Fruit fly (Drosophila melanogaster) whole organism, embryonic: ENCODE results near the gene cdi.

Source experiments
- Bdp1 ChIP-seq: fragments of 200-800 bp; sonication (Bioruptor generic); optimal IDR thresholded peaks from 3 replicates; lab custom pipeline; 2016; ENCODE audit warnings: missing biosample characterization, missing genetic modification characterization
- CG10267 ChIP-seq: fragments of 200-800 bp; sonication (Bioruptor generic); optimal IDR thresholded peaks from 2 replicates; lab custom pipeline; 2018; ENCODE audit warnings: missing biosample characterization, mild to moderate bottlenecking, missing genetic modification characterization, moderate library complexity
- CG10959 ChIP-seq: fragments of 200-800 bp; sonication (Bioruptor generic); IDR thresholded peaks from 2 replicates; pipeline ENCODE4 v1.3.6; 2022; ENCODE audit warnings: missing biosample characterization, missing genetic modification characterization
- CG1233 ChIP-seq: fragments of 200-800 bp; sonication (Bioruptor generic); optimal IDR thresholded peaks from 4 replicates; lab custom pipeline; 2018; ENCODE audit warnings: missing biosample characterization, mild to moderate bottlenecking, missing genetic modification characterization
- CG1602 ChIP-seq: fragments of 200-800 bp; sonication (Bioruptor generic); optimal IDR thresholded peaks from 3 replicates; lab custom pipeline; 2016; ENCODE audit warnings: missing biosample characterization, missing genetic modification characterization
- CG16813 ChIP-seq: fragments of 200-800 bp; sonication (Bioruptor generic); IDR thresholded peaks from 3 replicates; pipeline ENCODE4 v1.3.6; 2022; ENCODE audit warnings: missing biosample characterization, missing genetic modification characterization; ENCODE audit not compliant: partially characterized antibody
- CG16815 ChIP-seq: fragments of 200-800 bp; sonication (Bioruptor generic); optimal IDR thresholded peaks from 3 replicates; lab custom pipeline; 2017; ENCODE audit warnings: missing biosample characterization, mild to moderate bottlenecking, missing genetic modification characterization
- CG17385 ChIP-seq: fragments of 200-800 bp; sonication (Bioruptor generic); optimal IDR thresholded peaks from 3 replicates; lab custom pipeline; 2018; ENCODE audit warnings: missing biosample characterization, mild to moderate bottlenecking, missing genetic modification characterization
- CG17612 ChIP-seq: fragments of 200-800 bp; sonication (Bioruptor generic); IDR thresholded peaks from 2 replicates; pipeline ENCODE4 v1.3.6; 2022; ENCODE audit warnings: missing biosample characterization, missing genetic modification characterization
- CG1792 ChIP-seq: fragments of 200-800 bp; sonication (Bioruptor generic); optimal IDR thresholded peaks from 2 replicates; lab custom pipeline; 2016; ENCODE audit warnings: missing biosample characterization, missing genetic modification characterization
- CG2202 ChIP-seq: fragments of 200-800 bp; sonication (Bioruptor generic); optimal IDR thresholded peaks from 2 replicates; lab custom pipeline; 2018; ENCODE audit warnings: missing biosample characterization, mild to moderate bottlenecking, missing genetic modification characterization
- CG3726 ChIP-seq: fragments of 200-800 bp; sonication (Bioruptor generic); IDR thresholded peaks from 3 replicates; pipeline ENCODE4, ENCODE4 v1.3.6; 2022; ENCODE audit warnings: missing biosample characterization, missing genetic modification characterization
- CG43689 ChIP-seq: fragments of 200-800 bp; sonication (Bioruptor generic); IDR thresholded peaks from 2 replicates; pipeline ENCODE4 v1.3.6; 2022; ENCODE audit warnings: missing biosample characterization, missing genetic modification characterization
- CG4617 ChIP-seq: fragments of 200-800 bp; sonication (Bioruptor generic); optimal IDR thresholded peaks from 3 replicates; lab custom pipeline; 2016; ENCODE audit warnings: missing biosample characterization, missing genetic modification characterization, borderline replicate concordance
- CG6654 ChIP-seq: fragments of 200-800 bp; sonication (Bioruptor generic); optimal IDR thresholded peaks from 2 replicates; lab custom pipeline; 2017; ENCODE audit warnings: missing biosample characterization, mild to moderate bottlenecking, missing genetic modification characterization
- CG7987 ChIP-seq: fragments of 200-800 bp; sonication (Bioruptor generic); optimal IDR thresholded peaks from 2 replicates; lab custom pipeline; 2018; ENCODE audit warnings: missing biosample characterization, mild to moderate bottlenecking, missing genetic modification characterization, moderate library complexity
- Dek ChIP-seq: fragments of 200-800 bp; sonication (Bioruptor generic); optimal IDR thresholded peaks from 3 replicates; lab custom pipeline; 2019; ENCODE audit warnings: missing biosample characterization, mild to moderate bottlenecking, missing genetic modification characterization, moderate library complexity
- Dip3 ChIP-seq: fragments of 200-800 bp; sonication (Bioruptor generic); optimal IDR thresholded peaks from 3 replicates; lab custom pipeline; 2016; ENCODE audit warnings: missing biosample characterization, missing genetic modification characterization
- GATAe ChIP-seq: fragments of 200-800 bp; sonication (Bioruptor generic); conservative IDR thresholded peaks from 2 replicates; pipeline ENCODE4 v1.3.6; 2022; ENCODE audit warnings: missing biosample characterization, missing genetic modification characterization
- HHEX ChIP-seq: fragments of 200-800 bp; sonication (Bioruptor generic); optimal IDR thresholded peaks from 3 replicates; lab custom pipeline; 2017; ENCODE audit warnings: missing biosample characterization, mild to moderate bottlenecking, missing genetic modification characterization, missing genetic modification reagents
- Lim3 ChIP-seq: fragments of 200-800 bp; sonication (Bioruptor generic); IDR thresholded peaks from 2 replicates; pipeline ENCODE4 v1.3.6; 2022; ENCODE audit warnings: missing biosample characterization, missing genetic modification characterization
- Sox102F ChIP-seq: fragments of 200-800 bp; sonication (Bioruptor generic); optimal IDR thresholded peaks from 2 replicates; lab custom pipeline; 2018; ENCODE audit warnings: missing biosample characterization, mild to moderate bottlenecking, missing genetic modification characterization, moderate library complexity
- Spps ChIP-seq: fragments of 200-800 bp; sonication (Bioruptor generic); optimal IDR thresholded peaks from 2 replicates; lab custom pipeline; 2018; ENCODE audit warnings: missing biosample characterization, mild to moderate bottlenecking, missing genetic modification characterization
- TFAM ChIP-seq: fragments of 200-800 bp; sonication (Bioruptor generic); optimal IDR thresholded peaks from 2 replicates; lab custom pipeline; 2017; ENCODE audit warnings: missing biosample characterization, missing genetic modification characterization, inconsistent platforms
- Trl ChIP-seq, 3 experiments: fragments of >200 bp in 2 of 3; fragments of 200-800 bp in 1 of 3; sonication (Bioruptor generic) in 1 of 3; optimal IDR thresholded peaks; 2 replicates in 1 of 3; 3 replicates in 2 of 3; lab custom pipeline; 2016 to 2017; ENCODE audit warnings: missing biosample characterization in 1 of 3, missing genetic modification characterization in 1 of 3
- Xbp1 ChIP-seq: fragments of 200-800 bp; sonication (Bioruptor generic); optimal IDR thresholded peaks from 3 replicates; lab custom pipeline; 2016; ENCODE audit warnings: missing biosample characterization, mild to moderate bottlenecking, missing genetic modification characterization
- al ChIP-seq: fragments of 200-800 bp; sonication (Bioruptor generic); IDR thresholded peaks from 2 replicates; pipeline ENCODE4 v1.3.6; 2022; ENCODE audit warnings: missing biosample characterization, missing genetic modification characterization
- amos ChIP-seq: fragments of 200-800 bp; sonication (Bioruptor generic); IDR thresholded peaks from 2 replicates; pipeline ENCODE4 v1.3.6; 2022; ENCODE audit warnings: missing biosample characterization, missing genetic modification characterization; ENCODE audit not compliant: partially characterized antibody
- ap ChIP-seq: fragments of 200-800 bp; sonication (Bioruptor generic); IDR thresholded peaks from 2 replicates; pipeline ENCODE4 v1.3.6; 2022; ENCODE audit warnings: missing biosample characterization, missing genetic modification characterization
- chif ChIP-seq, 2 experiments: fragments of 200-800 bp; sonication (Bioruptor generic); optimal IDR thresholded peaks; 3 replicates each; lab custom pipeline; 2016; ENCODE audit warnings: missing biosample characterization in 2 of 2, missing genetic modification characterization in 2 of 2
- crol ChIP-seq: fragments of 200-800 bp; sonication (Bioruptor generic); IDR thresholded peaks from 2 replicates; pipeline ENCODE4 v1.3.6; 2022; ENCODE audit warnings: missing biosample characterization, missing genetic modification characterization
- ems ChIP-seq: fragments of 200-800 bp; sonication (Bioruptor generic); optimal IDR thresholded peaks from 3 replicates; lab custom pipeline; 2016; ENCODE audit warnings: missing biosample characterization, missing genetic modification characterization
- exex ChIP-seq: fragments of 200-800 bp; sonication (Bioruptor generic); optimal IDR thresholded peaks from 4 replicates; lab custom pipeline; 2018; ENCODE audit warnings: missing biosample characterization, mild to moderate bottlenecking, missing genetic modification characterization, moderate library complexity
- gem ChIP-seq: fragments of 200-800 bp; sonication (Bioruptor generic); optimal IDR thresholded peaks from 2 replicates; lab custom pipeline; 2019; ENCODE audit warnings: missing biosample characterization, mild to moderate bottlenecking, missing genetic modification characterization, moderate library complexity
- inv ChIP-seq: fragments of 200-800 bp; sonication (Bioruptor generic); IDR thresholded peaks from 2 replicates; pipeline ENCODE4 v1.3.6; 2022; ENCODE audit warnings: missing biosample characterization, missing genetic modification characterization; ENCODE audit not compliant: partially characterized antibody
- kay ChIP-seq: fragments of 200-800 bp; sonication (Bioruptor generic); optimal IDR thresholded peaks from 2 replicates; lab custom pipeline; 2016; ENCODE audit warnings: missing biosample characterization, missing genetic modification characterization
- ken ChIP-seq: fragments of 200-800 bp; sonication (Bioruptor generic); IDR thresholded peaks from 3 replicates; pipeline ENCODE4 v1.3.6; 2022; ENCODE audit warnings: missing biosample characterization, missing genetic modification characterization
- lbe ChIP-seq: fragments of 200-800 bp; sonication (Bioruptor generic); optimal IDR thresholded peaks from 2 replicates; lab custom pipeline; 2016; ENCODE audit warnings: missing biosample characterization, mild to moderate bottlenecking, missing genetic modification characterization
- mam ChIP-seq: fragments of 200-800 bp; sonication (Bioruptor generic); optimal IDR thresholded peaks from 3 replicates; lab custom pipeline; 2016; ENCODE audit warnings: missing biosample characterization, missing genetic modification characterization
- mirr ChIP-seq: fragments of 200-800 bp; sonication (Bioruptor generic); optimal IDR thresholded peaks from 3 replicates; lab custom pipeline; 2018; ENCODE audit warnings: missing biosample characterization, mild to moderate bottlenecking, missing genetic modification characterization
- ro ChIP-seq: fragments of 200-800 bp; sonication (Bioruptor generic); IDR thresholded peaks from 2 replicates; pipeline ENCODE4 v1.3.6; 2022; ENCODE audit warnings: missing biosample characterization, missing genetic modification characterization
- scrt ChIP-seq: fragments of 200-800 bp; sonication (Bioruptor generic); optimal IDR thresholded peaks from 2 replicates; lab custom pipeline; 2018; ENCODE audit warnings: missing biosample characterization, mild to moderate bottlenecking, missing genetic modification characterization, moderate library complexity
- so ChIP-seq: fragments of 200-800 bp; sonication (Bioruptor generic); IDR thresholded peaks from 3 replicates; pipeline ENCODE4 v1.3.6; 2022; ENCODE audit warnings: missing biosample characterization, missing genetic modification characterization
- tin ChIP-seq: fragments of 200-800 bp; sonication (Bioruptor generic); optimal IDR thresholded peaks from 3 replicates; lab custom pipeline; 2016; ENCODE audit warnings: missing biosample characterization, missing genetic modification characterization
- tll ChIP-seq, 2 experiments: fragments of 200-800 bp in 1 of 2; fragments of >200 bp in 1 of 2; sonication (Bioruptor generic) in 1 of 2; optimal IDR thresholded peaks; 2 replicates each; lab custom pipeline; 2017 to 2019; ENCODE audit warnings: missing biosample characterization in 2 of 2, missing genetic modification characterization in 2 of 2, mild to moderate bottlenecking in 1 of 2, moderate library complexity in 1 of 2
- trh ChIP-seq: fragments of 200-800 bp; sonication (Bioruptor generic); optimal IDR thresholded peaks from 2 replicates; lab custom pipeline; 2016; ENCODE audit warnings: missing biosample characterization, missing genetic modification characterization
- wdn ChIP-seq: fragments of 200-800 bp; sonication (Bioruptor generic); IDR thresholded peaks from 2 replicates; pipeline ENCODE4 v1.3.6; 2022; ENCODE audit warnings: missing biosample characterization, missing genetic modification characterization
- yki ChIP-seq: fragments of >200 bp; optimal IDR thresholded peaks from 3 replicates; lab custom pipeline; 2018

The cdi gene

DNA sequence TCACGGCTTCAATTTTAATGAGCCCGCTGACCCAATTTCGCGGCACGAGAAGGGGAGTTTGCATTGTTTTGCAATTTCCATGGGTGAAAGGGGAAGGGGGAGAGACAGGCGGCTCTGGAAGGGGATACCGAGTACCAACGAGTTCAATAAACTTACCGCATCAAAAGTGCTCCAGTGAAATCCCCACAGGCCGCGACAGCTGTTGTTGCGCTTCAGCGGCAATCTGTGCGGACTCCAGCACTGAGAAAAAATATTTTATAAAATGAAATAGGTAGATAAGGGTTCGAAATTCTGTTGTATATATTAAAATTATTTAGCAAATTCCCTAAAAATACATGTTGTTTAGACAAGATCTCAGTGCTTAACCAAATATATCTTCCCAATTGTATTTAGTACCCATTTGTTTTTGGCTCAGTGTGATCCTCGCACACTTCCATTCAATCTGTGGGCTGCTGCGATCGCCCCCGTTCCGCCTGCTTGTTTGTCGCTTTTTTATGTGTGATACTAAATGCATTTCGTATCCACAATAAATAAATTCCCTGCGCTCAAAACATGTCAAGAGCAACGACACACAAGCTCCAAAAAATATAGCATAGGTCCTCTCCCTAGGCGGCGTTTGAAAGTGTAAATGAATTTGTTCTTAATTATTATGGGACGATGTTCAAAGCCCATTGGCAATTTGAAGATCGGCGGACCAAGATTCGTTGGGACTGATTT lies 98.4 kb downstream of the cdi start (continued):
- peak; percentile 24 for TF ChIP-seq CG1792 (GFP tag; lab: Kevin White, UChicago)
- TF ChIP-seq exex (tag; lab: Kevin White, UChicago) = no peak
- peak; percentile 42 for TF ChIP-seq scrt (GFP tag; lab: Kevin White, UChicago)
- no peak for TF ChIP-seq GATAe (GFP tag; lab: Robert Waterston, UW)
- no peak for TF ChIP-seq yki (lab: Kevin White, UChicago)
- peak; percentile 70 for TF ChIP-seq HHEX
- 0 out of 2 replicates have a peak, but pooled peaks have one; percentile 27 for TF ChIP-seq CG17612 (GFP tag; lab: Robert Waterston, UW)
- peak; percentile 27 for TF ChIP-seq kay (GFP tag; lab: Kevin White, UChicago)
- peak; percentile 48 for TF ChIP-seq Dek
- no peak for TF ChIP-seq al (GFP tag; lab: Robert Waterston, UW)
- TF ChIP-seq tll (GFP tag; optimal IDR thresholded peaks at IDR 0.05; lab: Kevin White, UChicago) = no peak
- peak; percentile 40 for TF ChIP-seq mam (GFP tag; lab: Kevin White, UChicago)
- TF ChIP-seq CG3726 (GFP tag; lab: Robert Waterston, UW) = peak; percentile 60; the same call in 1 of the 3 replicates
- peak; percentile 50 for TF ChIP-seq ems (GFP tag; lab: Kevin White, UChicago)
- TF ChIP-seq Xbp1 (GFP tag; lab: Kevin White, UChicago) = peak; percentile 82
- TF ChIP-seq CG10959 (GFP tag; lab: Robert Waterston, UW) = peak; percentile 60; the same call in 1 of the 2 replicates
- no peak for TF ChIP-seq Trl (optimal IDR thresholded peaks at IDR 0.05; lab: Kevin White, UChicago)
- TF ChIP-seq Trl (GFP tag; optimal IDR thresholded peaks at IDR 0.05; lab: Kevin White, UChicago) = peak; percentile 53
- TF ChIP-seq Sox102F = peak; percentile 94
- no peak for TF ChIP-seq CG16813 (GFP tag; lab: Robert Waterston, UW)
- TF ChIP-seq tin = peak; percentile 84
- peak; percentile 75 for TF ChIP-seq CG10267
- no peak for TF ChIP-seq mirr (GFP tag; lab: Kevin White, UChicago)
- TF ChIP-seq so (GFP tag; lab: Robert Waterston, UW) = peak; percentile 73; the same call in 1 of the 3 replicates
- TF ChIP-seq CG17385 (GFP tag; lab: Kevin White, UChicago) = peak; percentile 75
- TF ChIP-seq Bdp1 = peak; percentile 27
- TF ChIP-seq Dip3 = no peak
- no peak for TF ChIP-seq inv (GFP tag; lab: Robert Waterston, UW)
- 0 out of 2 replicates have a peak, but pooled peaks have one; percentile 26 for TF ChIP-seq wdn (GFP tag; lab: Robert Waterston, UW)
- peak; percentile 46 for TF ChIP-seq trh (GFP tag; lab: Kevin White, UChicago)
- no peak for TF ChIP-seq CG7987 (GFP tag; lab: Kevin White, UChicago)
- TF ChIP-seq lbe (GFP tag; lab: Kevin White, UChicago) = peak; percentile 72
- TF ChIP-seq ken (GFP tag; lab: Robert Waterston, UW) = peak; percentile 83; the same call in 2 of the 3 replicates
- TF ChIP-seq chif (GFP tag; optimal IDR thresholded peaks at IDR 0.05; lab: Kevin White, UChicago) = peak; percentile 48 to 78
- peak; percentile 41; the same call in 1 of the 2 replicates for TF ChIP-seq Lim3 (GFP tag; lab: Robert Waterston, UW)
- TF ChIP-seq crol (GFP tag; lab: Robert Waterston, UW) = no peak
- peak; percentile 69 for TF ChIP-seq CG1602 (GFP tag; lab: Kevin White, UChicago)
- peak; percentile 54 for TF ChIP-seq ro (GFP tag; lab: Robert Waterston, UW)
- peak; percentile 49 for TF ChIP-seq TFAM (GFP tag; lab: Kevin White, UChicago)
- peak; percentile 53 for TF ChIP-seq CG16815 (GFP tag; lab: Kevin White, UChicago)
- TF ChIP-seq CG43689 (GFP tag; lab: Robert Waterston, UW) = peak; percentile 56
- TF ChIP-seq CG2202 = peak; percentile 57
- TF ChIP-seq CG4617 = peak; percentile 39
- peak; percentile 61 for TF ChIP-seq CG1233 (GFP tag; lab: Kevin White, UChicago)
- peak; percentile 89 for TF ChIP-seq gem (tag; lab: Kevin White, UChicago)
- no peak for TF ChIP-seq amos (GFP tag; lab: Robert Waterston, UW)
- TF ChIP-seq CG6654 (GFP tag; lab: Kevin White, UChicago) = peak; percentile 65
- peak; percentile 77 for TF ChIP-seq Spps (tag; lab: Kevin White, UChicago)
- peak; percentile 81 for TF ChIP-seq ap (GFP tag; lab: Robert Waterston, UW)
